Fruit fly (Drosophila melanogaster): ENCODE data around the gene CG3164.

CG3164 gene

DNA sequence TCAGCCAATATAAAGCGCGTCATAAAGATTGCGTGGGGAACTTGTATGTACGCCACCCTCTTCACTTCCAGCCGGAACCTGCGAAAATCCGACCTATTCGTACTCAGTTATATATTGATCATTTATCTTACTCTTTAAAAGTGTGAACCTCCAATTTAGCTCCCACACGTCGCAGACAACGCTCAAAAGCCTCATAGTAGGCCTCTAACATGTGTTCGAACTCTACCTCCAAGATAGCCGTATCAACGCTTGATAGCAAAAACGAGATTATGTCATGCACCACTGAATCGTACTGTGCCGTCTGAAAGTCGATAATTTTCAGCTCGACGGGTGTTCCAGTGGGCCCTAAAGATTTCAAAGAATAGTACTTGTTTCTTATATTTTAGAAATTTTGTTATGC is 9.0 kb upstream of the CG3164 start:
- TF ChIP-seq mirr (GFP tag; optimal IDR thresholded peaks at IDR 0.05), result peak; percentile 69
- no peak for TF ChIP-seq ttk (GFP tag; IDR thresholded peaks at IDR 0.05)
- TF ChIP-seq caup (GFP tag; optimal IDR thresholded peaks at IDR 0.05; ENCODE audit: severe bottlenecking), result peak; percentile 24
- no peak for TF ChIP-seq tgo (GFP tag; IDR thresholded peaks at IDR 0.05)
- no peak for TF ChIP-seq mam (GFP tag; optimal IDR thresholded peaks at IDR 0.05)
- TF ChIP-seq toy (GFP tag; IDR thresholded peaks at IDR 0.05), result no peak
- no peak for TF ChIP-seq Hr39 (optimal IDR thresholded peaks at IDR 0.05)
- TF ChIP-seq CG3726 (GFP tag; IDR thresholded peaks at IDR 0.05), result no peak
- no peak for TF ChIP-seq trh (GFP tag; optimal IDR thresholded peaks at IDR 0.05)
- TF ChIP-seq exex (tag; optimal IDR thresholded peaks at IDR 0.05), result peak; percentile 72
- TF ChIP-seq cas (GFP tag; IDR thresholded peaks at IDR 0.05), result no peak
- TF ChIP-seq CG18764 (GFP tag; optimal IDR thresholded peaks at IDR 0.05), result no peak
- TF ChIP-seq Max (GFP tag; optimal IDR thresholded peaks at IDR 0.05), result no peak
- peak; percentile 68 for TF ChIP-seq cwo (GFP tag; optimal IDR thresholded peaks at IDR 0.05)
- no peak for TF ChIP-seq CG14667 (GFP tag; IDR thresholded peaks at IDR 0.05)
- no peak for TF ChIP-seq Dek (tag; optimal IDR thresholded peaks at IDR 0.05)
- TF ChIP-seq CG14860 (GFP tag; IDR thresholded peaks at IDR 0.05; ENCODE audit: partially characterized antibody), result no peak
- peak; percentile 27 for TF ChIP-seq CG2678 (tag; optimal IDR thresholded peaks at IDR 0.05)
- no peak for TF ChIP-seq her (GFP tag; optimal IDR thresholded peaks at IDR 0.05)
- no peak for TF ChIP-seq CG1647 (GFP tag; optimal IDR thresholded peaks at IDR 0.05)
- TF ChIP-seq CG13894 (tag; optimal IDR thresholded peaks at IDR 0.05), result peak; percentile 77
- TF ChIP-seq CG4424 (GFP tag; optimal IDR thresholded peaks at IDR 0.05), result no peak
- TF ChIP-seq CG11456 (GFP tag; IDR thresholded peaks at IDR 0.05), result no peak
- no peak for TF ChIP-seq CG33557 (GFP tag; optimal IDR thresholded peaks at IDR 0.05)
- no peak for TF ChIP-seq sob (GFP tag; IDR thresholded peaks at IDR 0.05)
- peak; percentile 40 for TF ChIP-seq CG13296 (GFP tag; optimal IDR thresholded peaks at IDR 0.05)
- peak; percentile 66 for TF ChIP-seq grn (GFP tag; optimal IDR thresholded peaks at IDR 0.05)
- no peak for TF ChIP-seq pnt (GFP tag; optimal IDR thresholded peaks at IDR 0.05)
- peak in 1 of 2 experiments; percentile 82 for TF ChIP-seq Pdp1 (GFP tag; optimal IDR thresholded peaks at IDR 0.05)
- peak; percentile 7 for TF ChIP-seq lbe (GFP tag; optimal IDR thresholded peaks at IDR 0.05)
- no peak for TF ChIP-seq esg (GFP tag; conservative IDR thresholded peaks at IDR 0.05)
- TF ChIP-seq gce (GFP tag; IDR thresholded peaks at IDR 0.05), result no peak
- no peak for TF ChIP-seq MBD-R2 (GFP tag; IDR thresholded peaks at IDR 0.05)
- TF ChIP-seq Xrp1 (GFP tag; IDR thresholded peaks at IDR 0.05), result no peak
- TF ChIP-seq MTF-1 (GFP tag; optimal IDR thresholded peaks at IDR 0.05; ENCODE audit: borderline replicate concordance), result no peak
- TF ChIP-seq CG10565 (GFP tag; optimal IDR thresholded peaks at IDR 0.05), result no peak
- TF ChIP-seq Elba2 (GFP tag; optimal IDR thresholded peaks at IDR 0.05), result no peak
- no peak for TF ChIP-seq prd (optimal IDR thresholded peaks at IDR 0.05)
- TF ChIP-seq prd (GFP tag; IDR thresholded peaks at IDR 0.05), result no peak
- TF ChIP-seq Spps (tag; optimal IDR thresholded peaks at IDR 0.05), result no peak
- no peak for TF ChIP-seq peb (GFP tag; IDR thresholded peaks at IDR 0.05)
- no peak for TF ChIP-seq CTCF (GFP tag; optimal IDR thresholded peaks at IDR 0.05)
- TF ChIP-seq tna (GFP tag; IDR thresholded peaks at IDR 0.05; ENCODE audit: partially characterized antibody), result no peak
- TF ChIP-seq gcm2 (GFP tag; optimal IDR thresholded peaks at IDR 0.05), result no peak
- TF ChIP-seq HmgD (GFP tag; optimal IDR thresholded peaks at IDR 0.05), result no peak
- TF ChIP-seq Sry-δ (GFP tag; optimal IDR thresholded peaks at IDR 0.05), result no peak
- TF ChIP-seq ewg (GFP tag; optimal IDR thresholded peaks at IDR 0.05), result no peak
- TF ChIP-seq Hmr (GFP tag; optimal IDR thresholded peaks at IDR 0.05), result peak; percentile 41
- TF ChIP-seq sug (tag; optimal IDR thresholded peaks at IDR 0.05), result peak; percentile 94
- TF ChIP-seq B-H2 (GFP tag; optimal IDR thresholded peaks at IDR 0.05), result no peak
- no peak for TF ChIP-seq sqz (GFP tag; optimal IDR thresholded peaks at IDR 0.05)
- TF ChIP-seq CG2712 (tag; optimal IDR thresholded peaks at IDR 0.05), result no peak
- no peak for TF ChIP-seq dmrt99B (tag; optimal IDR thresholded peaks at IDR 0.05)

Data from whole organism, embryonic.